Fruit fly (Drosophila melanogaster) whole organism, prepupa: ENCODE measurements around the gene CG14984.

ENCODE experiments used
- Blimp-1 ChIP-seq: fragments of 200-800 bp; sonication (Bioruptor generic); optimal IDR thresholded peaks from 3 replicates; lab custom pipeline; 2017; ENCODE audit warnings: missing biosample characterization, missing genetic modification characterization, mild to moderate bottlenecking, moderate library complexity, missing genetic modification reagents
- CG15336 ChIP-seq: fragments of 200-800 bp; sonication (Bioruptor generic); IDR thresholded peaks from 2 replicates; pipeline ENCODE4 v1.3.6; 2022; ENCODE audit warnings: missing biosample characterization, missing genetic modification characterization
- CG1621 ChIP-seq: fragments of 200-800 bp; sonication (Bioruptor generic); optimal IDR thresholded peaks from 3 replicates; lab custom pipeline; 2018; ENCODE audit warnings: missing biosample characterization, mild to moderate bottlenecking, missing genetic modification characterization
- CG31627 ChIP-seq: fragments of 200-800 bp; sonication (Bioruptor generic); optimal IDR thresholded peaks from 3 replicates; lab custom pipeline; 2016; ENCODE audit warnings: missing biosample characterization, missing genetic modification characterization
- CG6808 ChIP-seq: fragments of 200-800 bp; sonication (Bioruptor generic); optimal IDR thresholded peaks from 3 replicates; lab custom pipeline; 2017; ENCODE audit warnings: missing biosample characterization, missing genetic modification characterization, mild to moderate bottlenecking, moderate library complexity, missing genetic modification reagents
- Gug ChIP-seq: fragments of 200-800 bp; sonication (Bioruptor generic); IDR thresholded peaks from 2 replicates; pipeline ENCODE4 v1.3.6; 2022; ENCODE audit warnings: missing biosample characterization, missing genetic modification characterization
- Hr39 ChIP-seq: fragments of 200-800 bp; sonication (Bioruptor generic); optimal IDR thresholded peaks from 2 replicates; lab custom pipeline; 2016; ENCODE audit warnings: missing biosample characterization, missing genetic modification characterization
- OdsH ChIP-seq: fragments of 200-800 bp; sonication (Bioruptor generic); optimal IDR thresholded peaks from 3 replicates; lab custom pipeline; 2016; ENCODE audit warnings: missing biosample characterization, missing genetic modification characterization
- achi ChIP-seq: fragments of 200-800 bp; sonication (Bioruptor generic); optimal IDR thresholded peaks from 3 replicates; lab custom pipeline; 2016; ENCODE audit warnings: missing biosample characterization, missing genetic modification characterization

dm6 chr3L:3923631-3924274 is 28.6 kb downstream of the CG14984 start:
- TF ChIP-seq CG6808 (GFP tag; lab: Kevin White, UChicago): no peak
- no peak for TF ChIP-seq CG1621 (tag; lab: Kevin White, UChicago)
- no peak for TF ChIP-seq CG31627 (GFP tag; lab: Kevin White, UChicago)
- TF ChIP-seq Hr39 (GFP tag; lab: Kevin White, UChicago): no peak
- no peak for TF ChIP-seq OdsH (GFP tag; lab: Kevin White, UChicago)
- TF ChIP-seq achi (GFP tag; lab: Kevin White, UChicago): no peak
- no peak for TF ChIP-seq Gug (GFP tag; lab: Robert Waterston, UW)
- no peak for TF ChIP-seq CG15336
- no peak for TF ChIP-seq Blimp-1 (GFP tag; lab: Kevin White, UChicago)
